Fruit fly (Drosophila melanogaster) whole organism, adult: Measurements from ENCODE around the gene CG31871.

Experiments used
- CG11617 ChIP-seq: fragments of 200-800 bp; sonication (Bioruptor generic); optimal IDR thresholded peaks from 2 replicates; lab custom pipeline; 2017; ENCODE audit warnings: mild to moderate bottlenecking, missing biosample characterization, missing genetic modification reagents, missing genetic modification characterization
- CG12768 ChIP-seq: fragments of 200-800 bp; sonication (Bioruptor generic); optimal IDR thresholded peaks from 2 replicates; lab custom pipeline; 2017; ENCODE audit warnings: missing biosample characterization, missing genetic modification characterization, mild to moderate bottlenecking, moderate library complexity, missing genetic modification reagents
- CG1620 ChIP-seq: fragments of 200-800 bp; sonication (Bioruptor generic); optimal IDR thresholded peaks from 2 replicates; lab custom pipeline; 2016; ENCODE audit warnings: missing biosample characterization, missing genetic modification characterization
- CG33017 ChIP-seq: fragments of 200-800 bp; sonication (Bioruptor generic); optimal IDR thresholded peaks from 2 replicates; lab custom pipeline; 2018; ENCODE audit warnings: missing biosample characterization, mild to moderate bottlenecking, missing genetic modification characterization, moderate library complexity
- CG7101 ChIP-seq: fragments of 200-800 bp; sonication (Bioruptor generic); optimal IDR thresholded peaks from 2 replicates; lab custom pipeline; 2018; ENCODE audit warnings: missing biosample characterization, mild to moderate bottlenecking, missing genetic modification characterization, moderate library complexity
- bab1 ChIP-seq: fragments of 200-800 bp; sonication (Bioruptor generic); optimal IDR thresholded peaks from 3 replicates; lab custom pipeline; 2019; ENCODE audit warnings: missing biosample characterization, mild to moderate bottlenecking, missing genetic modification characterization, moderate library complexity
- cic ChIP-seq: fragments of 200-800 bp; sonication (Bioruptor generic); optimal IDR thresholded peaks from 2 replicates; lab custom pipeline; 2017; ENCODE audit warnings: missing biosample characterization, mild to moderate bottlenecking, missing genetic modification characterization, moderate library complexity
- kay ChIP-seq: fragments of 200-800 bp; sonication (Bioruptor generic); peaks from one replicate; lab custom pipeline; 2016; ENCODE audit warnings: missing biosample characterization, missing genetic modification characterization, borderline replicate concordance
- ovo ChIP-seq: fragments of 200-800 bp; sonication (Bioruptor generic); optimal IDR thresholded peaks from 2 replicates; lab custom pipeline; 2016; ENCODE audit warnings: missing biosample characterization, missing genetic modification characterization
- pad ChIP-seq: fragments of 200-800 bp; sonication (Bioruptor generic); optimal IDR thresholded peaks from 3 replicates; lab custom pipeline; 2017; ENCODE audit warnings: missing biosample characterization, missing genetic modification characterization, mild to moderate bottlenecking, moderate library complexity, missing genetic modification reagents
- toe ChIP-seq: fragments of 200-800 bp; sonication (Bioruptor generic); optimal IDR thresholded peaks from 2 replicates; lab custom pipeline; 2016; ENCODE audit warnings: missing biosample characterization, missing genetic modification characterization

DNA sequence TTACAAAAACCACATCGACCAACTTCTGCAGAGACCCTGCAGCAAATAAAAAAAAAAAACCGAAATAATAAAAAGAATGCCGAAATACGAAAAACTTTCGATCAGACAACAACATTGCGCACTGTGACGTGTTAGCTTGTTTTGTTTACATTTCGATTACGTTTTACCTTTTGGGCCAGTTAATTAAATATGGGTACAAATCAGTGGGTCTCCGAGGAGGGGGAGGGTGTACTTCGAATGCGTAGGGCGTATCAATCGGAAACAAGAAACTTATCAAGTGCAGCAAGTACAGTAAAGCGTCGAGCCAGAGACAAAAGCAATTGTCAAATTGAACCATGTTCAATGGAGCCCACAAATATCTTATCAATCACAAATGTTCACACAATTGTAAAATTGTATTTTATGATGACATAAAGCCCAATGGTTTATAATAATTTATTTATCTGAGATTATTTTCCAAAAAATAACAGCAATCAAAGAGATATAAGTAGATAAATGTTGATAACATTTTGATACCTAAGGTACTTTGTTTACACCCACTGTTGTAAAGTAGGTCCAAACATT is 39.7 kb downstream of the CG31871 start, which contains the start of gene Lip1:
- TF ChIP-seq kay = no peak
- TF ChIP-seq ovo (GFP tag; lab: Kevin White, UChicago) = no peak
- no peak for TF ChIP-seq cic (GFP tag; lab: Kevin White, UChicago)
- TF ChIP-seq CG11617 (GFP tag; lab: Kevin White, UChicago) = no peak
- no peak for TF ChIP-seq CG12768
- no peak for TF ChIP-seq CG1620 (GFP tag; lab: Kevin White, UChicago)
- no peak for TF ChIP-seq CG33017 (tag; lab: Kevin White, UChicago)
- TF ChIP-seq pad (GFP tag; lab: Kevin White, UChicago) = no peak
- no peak for TF ChIP-seq CG7101 (tag; lab: Kevin White, UChicago)
- no peak for TF ChIP-seq toe (GFP tag; lab: Kevin White, UChicago)
- TF ChIP-seq bab1 (GFP tag; lab: Kevin White, UChicago) = no peak
